Fruit fly (Drosophila melanogaster) whole organism, larva: ENCODE data around the gene CG14795.

ENCODE experiments used
- noc ChIP-seq: fragments of 200-800 bp; sonication (Bioruptor generic); optimal IDR thresholded peaks from 3 replicates; lab custom pipeline; 2019; ENCODE audit warnings: missing biosample characterization, mild to moderate bottlenecking, missing genetic modification characterization, moderate library complexity

Gene CG14795

dm6 chrX:1470562-1470961, 42.0 kb downstream of the CG14795 start, which contains the start of gene pck:
pck (plus strand) TSS chrX:1470666.
- TF ChIP-seq noc (tag; lab: Kevin White, UChicago), result peak; percentile 47

- TF ChIP-seq noc (tag; lab: Kevin White, UChicago), result no peak
Observed at dm6 chrX:1469717-1470116, 42.9 kb downstream of the CG14795 start, which contains the start of gene CG32808. CG32808 (minus strand) TSS chrX:1469817.

- no peak for TF ChIP-seq noc (tag; lab: Kevin White, UChicago)
Observed at dm6 chrX:1467382-1467592, 45.3 kb downstream of the CG14795 start, which contains the start of gene CG14778. CG14778 (plus strand) TSS chrX:1467493.

- peak; percentile 22 for TF ChIP-seq noc (tag; lab: Kevin White, UChicago)
Observed at dm6 chrX:1466505-1467381, 45.9 kb downstream of the CG14795 start.

- no peak for TF ChIP-seq noc (tag; lab: Kevin White, UChicago)
Observed at dm6 chrX:1465707-1466504, 46.7 kb downstream of the CG14795 start, which contains the start of the genes O-fut2 and CG14777. O-fut2 (minus strand) TSS chrX:1465996. CG14777 (plus strand) TSS chrX:1466134.

dm6 chrX:1464033-1464432, 48.6 kb downstream of the CG14795 start, which contains the start of gene Ns3:
Ns3 (minus strand) TSS chrX:1464220.
- no peak for TF ChIP-seq noc (tag; lab: Kevin White, UChicago)
